Fruit fly (Drosophila melanogaster) whole organism, wandering third instar larva: Measurements from ENCODE around the gene CG11106.
A peak's percentile ranks its signal among the peaks of the same experiment; 100 is the strongest.

ENCODE experiments used
- Abd-B ChIP-seq: fragments of >200 bp; optimal IDR thresholded peaks from 2 replicates; lab custom pipeline; 2017; ENCODE audit warnings: missing biosample characterization, missing genetic modification characterization
- CG32264 ChIP-seq: fragments of 200-800 bp; sonication (Bioruptor generic); optimal IDR thresholded peaks from 2 replicates; lab custom pipeline; 2016; ENCODE audit warnings: missing biosample characterization, missing genetic modification characterization
- CG9705 ChIP-seq: fragments of 200-800 bp; sonication (Bioruptor generic); optimal IDR thresholded peaks from 2 replicates; lab custom pipeline; 2018; ENCODE audit warnings: missing biosample characterization, mild to moderate bottlenecking, missing genetic modification characterization
- CrebA ChIP-seq: fragments of 200-800 bp; sonication (Bioruptor generic); optimal IDR thresholded peaks from 2 replicates; lab custom pipeline; 2016; ENCODE audit warnings: missing biosample characterization, mild to moderate bottlenecking, missing genetic modification characterization, borderline replicate concordance
- Dfd ChIP-seq: fragments of >200 bp; optimal IDR thresholded peaks from 2 replicates; lab custom pipeline; 2017; ENCODE audit warnings: missing biosample characterization, missing genetic modification characterization
- Dif ChIP-seq: fragments of 200-275, 200-300 bp; sonication (Bioruptor generic); optimal IDR thresholded peaks from 2 replicates; lab custom pipeline; 2018; ENCODE audit warnings: missing biosample characterization, missing genetic modification characterization; ENCODE audit not compliant: partially characterized antibody
- HLH106 ChIP-seq: fragments of 200-800 bp; optimal IDR thresholded peaks from 3 replicates; lab custom pipeline; 2019; ENCODE audit warnings: missing biosample characterization, mild to moderate bottlenecking, missing genetic modification characterization, moderate library complexity
- Hnf4 ChIP-seq: fragments of 200-800 bp; sonication (Bioruptor generic); optimal IDR thresholded peaks from 2 replicates; lab custom pipeline; 2016; ENCODE audit warnings: missing biosample characterization, mild to moderate bottlenecking, missing genetic modification characterization
- Hr78 ChIP-seq: fragments of >200 bp; optimal IDR thresholded peaks from 2 replicates; lab custom pipeline; 2017; ENCODE audit warnings: missing biosample characterization, missing genetic modification characterization
- Hr83 ChIP-seq: fragments of 200-300 bp; sonication (Bioruptor generic); optimal IDR thresholded peaks from 2 replicates; lab custom pipeline; 2016; ENCODE audit warnings: missing biosample characterization, mild to moderate bottlenecking, missing genetic modification characterization, moderate library complexity; ENCODE audit not compliant: poor library complexity, severe bottlenecking
- Jra ChIP-seq: sonication (Bioruptor generic); optimal IDR thresholded peaks from 2 replicates; lab custom pipeline; 2016; ENCODE audit warnings: missing biosample characterization, missing genetic modification characterization
- Mio ChIP-seq: sonication (Bioruptor generic); optimal IDR thresholded peaks from 2 replicates; lab custom pipeline; 2016; ENCODE audit warnings: missing biosample characterization, missing genetic modification characterization
- N ChIP-seq: fragments of >200 bp; optimal IDR thresholded peaks from 2 replicates; lab custom pipeline; 2018; ENCODE audit warnings: missing biosample characterization, missing external identifiers, missing genetic modification characterization
- OdsH ChIP-seq: fragments of 200-800 bp; sonication (Bioruptor generic); optimal IDR thresholded peaks from 2 replicates; lab custom pipeline; 2016; ENCODE audit warnings: missing biosample characterization, mild to moderate bottlenecking, missing genetic modification characterization
- Rel ChIP-seq, 2 experiments: fragments of 200-800 bp; sonication (Bioruptor generic) in 1 of 2; optimal IDR thresholded peaks; 2 replicates in 1 of 2; 3 replicates in 1 of 2; lab custom pipeline; 2016 to 2019; ENCODE audit warnings: mild to moderate bottlenecking in 2 of 2, missing biosample characterization in 2 of 2, missing genetic modification characterization in 2 of 2, moderate library complexity in 1 of 2
- Sp1 ChIP-seq: fragments of 200-800 bp; sonication (Bioruptor generic); optimal IDR thresholded peaks from 3 replicates; lab custom pipeline; 2019; ENCODE audit warnings: missing biosample characterization, mild to moderate bottlenecking, missing genetic modification characterization, moderate library complexity
- Vsx2 ChIP-seq: fragments of 200-300, 225-300 bp; sonication (Bioruptor generic); optimal IDR thresholded peaks from 2 replicates; lab custom pipeline; 2018; ENCODE audit warnings: missing biosample characterization, missing genetic modification characterization; ENCODE audit not compliant: partially characterized antibody
- br ChIP-seq: fragments of 200-800 bp; sonication (Bioruptor generic); optimal IDR thresholded peaks from 2 replicates; lab custom pipeline; 2016; ENCODE audit warnings: missing biosample characterization, missing genetic modification characterization
- brk ChIP-seq: fragments of 200-800 bp; sonication (Bioruptor generic); optimal IDR thresholded peaks from 2 replicates; lab custom pipeline; 2016; ENCODE audit warnings: missing biosample characterization, mild to moderate bottlenecking, missing genetic modification characterization
- dl ChIP-seq, 2 experiments: fragments of 175-275, 200-275 bp in 1 of 2; fragments of 200-275 bp in 1 of 2; sonication (Bioruptor generic); optimal IDR thresholded peaks; lab custom pipeline; 2018; ENCODE audit warnings: mild to moderate bottlenecking in 2 of 2, missing biosample characterization in 2 of 2, missing genetic modification characterization in 2 of 2, moderate library complexity in 2 of 2; ENCODE audit not compliant: partially characterized antibody in 2 of 2, insufficient read depth in 1 of 2
- dmrt93B ChIP-seq: fragments of 200-800 bp; sonication (Bioruptor generic); optimal IDR thresholded peaks from 2 replicates; lab custom pipeline; 2018; ENCODE audit warnings: missing biosample characterization, mild to moderate bottlenecking, missing genetic modification characterization
- dsf ChIP-seq: sonication (Bioruptor generic); optimal IDR thresholded peaks from 2 replicates; lab custom pipeline; 2016; ENCODE audit warnings: missing biosample characterization, missing genetic modification characterization, borderline replicate concordance
- ey ChIP-seq: fragments of 200-800 bp; sonication (Bioruptor generic); optimal IDR thresholded peaks from 2 replicates; lab custom pipeline; 2016; ENCODE audit warnings: missing biosample characterization, missing genetic modification characterization
- foxo ChIP-seq, 2 experiments: fragments of 200-800 bp; sonication (Bioruptor generic); optimal IDR thresholded peaks; 2 replicates in 1 of 2; 3 replicates in 1 of 2; lab custom pipeline; 2016 to 2017; ENCODE audit warnings: missing biosample characterization in 2 of 2, missing genetic modification characterization in 2 of 2
- fru ChIP-seq: fragments of 200-800 bp; sonication (Bioruptor generic); optimal IDR thresholded peaks from 3 replicates; lab custom pipeline; 2016; ENCODE audit warnings: missing biosample characterization, mild to moderate bottlenecking, missing genetic modification characterization
- h ChIP-seq: fragments of 200-800 bp; sonication (Bioruptor generic); optimal IDR thresholded peaks from 3 replicates; lab custom pipeline; 2016; ENCODE audit warnings: missing biosample characterization, mild to moderate bottlenecking, missing genetic modification characterization
- jim ChIP-seq: fragments of 175-275, 200-325 bp; sonication (Bioruptor generic); optimal IDR thresholded peaks from 2 replicates; lab custom pipeline; 2016; ENCODE audit warnings: missing biosample characterization, mild to moderate bottlenecking, missing genetic modification characterization
- lola ChIP-seq: fragments of >200 bp; optimal IDR thresholded peaks from 2 replicates; lab custom pipeline; 2017; ENCODE audit warnings: missing biosample characterization, missing genetic modification characterization
- pan ChIP-seq: fragments of >200 bp; optimal IDR thresholded peaks from 2 replicates; lab custom pipeline; 2017
- psq ChIP-seq: fragments of 200-800 bp; sonication (Bioruptor generic); optimal IDR thresholded peaks from 3 replicates; lab custom pipeline; 2017; ENCODE audit warnings: missing biosample characterization, mild to moderate bottlenecking, missing genetic modification characterization, moderate library complexity
- rgr ChIP-seq: fragments of 200-800 bp; sonication (Bioruptor generic); optimal IDR thresholded peaks from 3 replicates; lab custom pipeline; 2016; ENCODE audit warnings: missing biosample characterization, mild to moderate bottlenecking, missing genetic modification characterization
- sage ChIP-seq: fragments of 200-800 bp; sonication (Bioruptor generic); optimal IDR thresholded peaks from 2 replicates; lab custom pipeline; 2016; ENCODE audit warnings: missing biosample characterization, mild to moderate bottlenecking, missing genetic modification characterization
- sv ChIP-seq: fragments of 200-800 bp; sonication (Bioruptor generic); optimal IDR thresholded peaks from 3 replicates; lab custom pipeline; 2016; ENCODE audit warnings: missing biosample characterization, missing genetic modification characterization
- tai ChIP-seq: sonication (Bioruptor generic); optimal IDR thresholded peaks from 2 replicates; lab custom pipeline; 2016; ENCODE audit warnings: missing biosample characterization, missing genetic modification characterization
- usp ChIP-seq: fragments of >200 bp; optimal IDR thresholded peaks from 2 replicates; lab custom pipeline; 2017; ENCODE audit warnings: missing biosample characterization, missing genetic modification characterization
- woc ChIP-seq: sonication (Bioruptor generic); optimal IDR thresholded peaks from 2 replicates; lab custom pipeline; 2016; ENCODE audit warnings: missing biosample characterization, mild to moderate bottlenecking, missing genetic modification characterization

Gene CG11106

dm6 chrX:11154511-11155197 is 47.4 kb upstream of the CG11106 start:
- TF ChIP-seq dmrt93B = no peak
- no peak for TF ChIP-seq Hr78 (GFP tag; lab: Kevin White, UChicago)
- TF ChIP-seq N (GFP tag; lab: Kevin White, UChicago) = no peak
- no peak for TF ChIP-seq foxo (GFP tag; optimal IDR thresholded peaks at IDR 0.05; lab: Kevin White, UChicago)
- TF ChIP-seq sage (GFP tag; lab: Kevin White, UChicago) = no peak
- no peak for TF ChIP-seq HLH106
- no peak for TF ChIP-seq Jra (GFP tag; lab: Kevin White, UChicago)
- no peak for TF ChIP-seq tai
- TF ChIP-seq pan (lab: Kevin White, UChicago) = no peak
- TF ChIP-seq brk = no peak
- no peak for TF ChIP-seq CG32264 (GFP tag; lab: Kevin White, UChicago)
- no peak for TF ChIP-seq fru (GFP tag; lab: Kevin White, UChicago)
- no peak for TF ChIP-seq br (GFP tag; lab: Kevin White, UChicago)
- peak; percentile 8 for TF ChIP-seq OdsH (GFP tag; lab: Kevin White, UChicago)
- TF ChIP-seq CG9705 (GFP tag; lab: Kevin White, UChicago) = no peak
- TF ChIP-seq woc = no peak
- TF ChIP-seq Rel (GFP tag; optimal IDR thresholded peaks at IDR 0.05; lab: Kevin White, UChicago) = no peak
- TF ChIP-seq Rel (tag; optimal IDR thresholded peaks at IDR 0.05; lab: Kevin White, UChicago) = no peak
- TF ChIP-seq Sp1 (GFP tag; lab: Kevin White, UChicago) = no peak
- peak; percentile 60 for TF ChIP-seq Dif (GFP tag; lab: Kevin White, UChicago)
- no peak for TF ChIP-seq h (GFP tag; lab: Kevin White, UChicago)
- no peak for TF ChIP-seq lola (GFP tag; lab: Kevin White, UChicago)
- no peak for TF ChIP-seq sv
- no peak for TF ChIP-seq ey (GFP tag; lab: Kevin White, UChicago)
- no peak for TF ChIP-seq Hnf4 (GFP tag; lab: Kevin White, UChicago)
- TF ChIP-seq jim (GFP tag; lab: Kevin White, UChicago) = no peak
- peak; percentile 30 for TF ChIP-seq rgr (GFP tag; lab: Kevin White, UChicago)
- no peak for TF ChIP-seq Mio (GFP tag; lab: Kevin White, UChicago)
- no peak for TF ChIP-seq usp (GFP tag; lab: Kevin White, UChicago)
- TF ChIP-seq dl (GFP tag; optimal IDR thresholded peaks at IDR 0.05; lab: Kevin White, UChicago; ENCODE audit: insufficient read depth in 1 of 2, partially characterized antibody in 2 of 2) = peak; percentile 58 to 86
- peak; percentile 98 for TF ChIP-seq psq (GFP tag; lab: Kevin White, UChicago)
- TF ChIP-seq Dfd (GFP tag; lab: Kevin White, UChicago) = no peak
- TF ChIP-seq dsf = no peak
- TF ChIP-seq Hr83 (GFP tag; lab: Kevin White, UChicago) = peak; percentile 50
- no peak for TF ChIP-seq CrebA (GFP tag; lab: Kevin White, UChicago)
- no peak for TF ChIP-seq Abd-B
- TF ChIP-seq Vsx2 = no peak
- TF ChIP-seq, all 38 proteins: peak for 6

- TF ChIP-seq ey (GFP tag; lab: Kevin White, UChicago) = no peak
- TF ChIP-seq br (GFP tag; lab: Kevin White, UChicago) = no peak
- TF ChIP-seq rgr (GFP tag; lab: Kevin White, UChicago) = no peak
- peak; percentile 16 for TF ChIP-seq psq (GFP tag; lab: Kevin White, UChicago)
- TF ChIP-seq Sp1 (GFP tag; lab: Kevin White, UChicago) = no peak
- no peak for TF ChIP-seq Dif (GFP tag; lab: Kevin White, UChicago)
- TF ChIP-seq Abd-B = no peak
- TF ChIP-seq foxo (GFP tag; optimal IDR thresholded peaks at IDR 0.05; lab: Kevin White, UChicago) = peak in 1 of 2 experiments; percentile 24
- no peak for TF ChIP-seq fru (GFP tag; lab: Kevin White, UChicago)
- TF ChIP-seq, all 38 proteins: peak for 2
Observed at dm6 chrX:11155808-11156589, 46.0 kb upstream of the CG11106 start.
